Worm (Caenorhabditis elegans) whole organism, young adult: ENCODE measurements around the gene C04A2.15.

Source experiments
- C17E4.6 ChIP-seq: fragments of 200-800 bp; sonication (Bioruptor generic); IDR thresholded peaks from 2 replicates; pipeline ENCODE4 v1.3.6; 2022; ENCODE audit warnings: missing genetic modification reagents, missing genetic modification characterization, missing compliant biosample characterization
- F52B5.7 ChIP-seq: sonication (generic microtip); optimal IDR thresholded peaks from 2 replicates; lab custom pipeline; 2016; ENCODE audit warnings: mild to moderate bottlenecking, missing genetic modification characterization, missing compliant biosample characterization
- nhr-90 ChIP-seq: sonication (generic microtip); optimal IDR thresholded peaks from 2 replicates; lab custom pipeline; 2016; ENCODE audit warnings: missing genotype, mild to moderate bottlenecking, missing genetic modification characterization, missing compliant biosample characterization
- pha-4 ChIP-seq: fragments of 150-350 bp; sonication (generic microtip); optimal IDR thresholded peaks from 2 replicates; lab custom pipeline; 2014; ENCODE audit warnings: missing biosample characterization, missing genetic modification reagents, missing genetic modification characterization
- repo-1 ChIP-seq: sonication (generic microtip); optimal IDR thresholded peaks from 2 replicates; lab custom pipeline; 2017; ENCODE audit warnings: mild to moderate bottlenecking, missing genetic modification characterization, missing compliant biosample characterization

DNA sequence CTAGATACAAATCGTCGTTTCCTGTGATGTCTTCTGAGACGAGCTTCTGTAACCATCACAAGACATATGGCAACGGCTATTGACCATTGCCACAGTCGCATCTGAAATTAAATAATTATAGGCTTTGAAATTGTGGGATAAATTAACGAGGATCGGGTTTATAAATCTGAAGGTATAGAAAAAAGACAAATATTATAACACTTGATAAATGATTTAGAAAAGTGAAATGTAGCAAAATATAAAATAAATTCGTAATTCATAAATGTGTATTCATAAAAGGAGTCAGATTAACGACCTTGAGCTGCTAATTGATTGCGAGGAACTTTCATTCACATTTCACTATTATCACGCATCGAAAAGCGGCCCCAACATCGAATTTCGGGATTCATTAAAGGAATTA is 11.6 kb downstream of the C04A2.15 start, which contains the start of gene aff-1:
- TF ChIP-seq nhr-90: no peak
- TF ChIP-seq pha-4 (tag; lab: Kevin White, UChicago): no peak
- TF ChIP-seq C17E4.6 (GFP tag; lab: Robert Waterston, UW): no peak
- no peak for TF ChIP-seq F52B5.7 (tag; lab: Kevin White, UChicago)
- TF ChIP-seq repo-1 (tag; lab: Kevin White, UChicago): no peak
